Worm (Caenorhabditis elegans): ENCODE measurements around the gene srg-46.

DNA sequence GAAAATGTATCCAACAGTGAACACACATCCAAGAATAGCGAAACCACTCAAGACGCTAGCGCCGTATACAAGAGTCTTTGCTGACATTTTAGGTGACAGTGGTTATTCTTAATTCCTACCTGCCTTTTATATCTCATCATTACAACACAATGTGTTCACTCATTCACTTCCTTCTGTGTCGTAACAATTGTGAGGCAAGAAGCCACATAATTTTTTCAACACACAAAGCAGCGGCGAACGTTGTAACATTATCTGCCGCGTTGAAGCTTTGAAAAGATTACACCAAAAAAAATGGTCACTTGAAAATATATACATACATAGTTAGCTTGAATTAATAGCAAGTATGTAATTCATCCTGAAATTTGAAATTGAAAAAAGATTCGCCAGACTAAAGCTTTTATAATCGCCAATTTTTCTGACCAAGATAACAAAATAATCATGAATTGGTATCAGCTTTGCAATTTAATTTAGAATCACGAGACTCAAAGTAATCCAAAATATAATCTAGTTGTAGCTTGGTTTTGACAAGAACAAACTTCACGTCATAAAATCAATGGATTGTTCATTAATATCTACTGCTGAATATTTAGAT, 45.5 kb upstream of the srg-46 start, which contains the start of the genes col-161 and srh-18:
- TF ChIP-seq snu-23 (GFP tag; optimal IDR thresholded peaks at IDR 0.05) (no peak), snpc-4 (tag; optimal IDR thresholded peaks at IDR 0.05) (no peak), lin-13 (GFP tag; optimal IDR thresholded peaks at IDR 0.05) (no peak), ceh-82 (tag; optimal IDR thresholded peaks at IDR 0.05) (no peak), nhr-237 (tag; optimal IDR thresholded peaks at IDR 0.05) (no peak), ces-1 (GFP tag; optimal IDR thresholded peaks at IDR 0.05) (no peak), elt-2 (tag; optimal IDR thresholded peaks at IDR 0.05) (no peak), fkh-10 (GFP tag; optimal IDR thresholded peaks at IDR 0.05) (no peak), nhr-28 (tag; optimal IDR thresholded peaks at IDR 0.05) (no peak), skn-1 (tag; optimal IDR thresholded peaks at IDR 0.05) (no peak), nhr-12 (tag; optimal IDR thresholded peaks at IDR 0.05) (no peak), egl-27 (tag; optimal IDR thresholded peaks at IDR 0.05) (no peak), unc-130 (tag; optimal IDR thresholded peaks at IDR 0.05) (no peak), unc-62 (GFP tag; optimal IDR thresholded peaks at IDR 0.05) (no peak)

Measured in whole organism, L1 larva.